Fruit fly (Drosophila melanogaster) Kc167 (cell line): ENCODE measurements around the gene CG13445.

ENCODE experiments used
- Myc ChIP-seq: fragments of >200 bp; optimal IDR thresholded peaks from 2 replicates; lab custom pipeline; 2017; ENCODE audit warnings: missing external identifiers
- Sin3A ChIP-seq: fragments of >200 bp; optimal IDR thresholded peaks from 2 replicates; lab custom pipeline; 2018; ENCODE audit warnings: missing external identifiers
- h ChIP-seq: fragments of >200 bp; optimal IDR thresholded peaks from 3 replicates; lab custom pipeline; 2018; ENCODE audit warnings: missing external identifiers
- insv ChIP-seq: fragments of >200 bp; optimal IDR thresholded peaks from 3 replicates; lab custom pipeline; 2018; ENCODE audit warnings: missing external identifiers
- psq ChIP-seq: fragments of >200 bp; optimal IDR thresholded peaks from 2 replicates; lab custom pipeline; 2017; ENCODE audit warnings: missing external identifiers
- ttk ChIP-seq: sonication (Bioruptor generic); optimal IDR thresholded peaks from 2 replicates; lab custom pipeline; 2017; ENCODE audit warnings: missing external identifiers

Gene CG13445

dm6 chr3L:15787406-15787805 is 21.9 kb upstream of the CG13445 start:
- no peak for TF ChIP-seq ttk
- TF ChIP-seq Sin3A (lab: Kevin White, UChicago), result no peak
- TF ChIP-seq psq (lab: Kevin White, UChicago), result no peak
- no peak for TF ChIP-seq h (lab: Kevin White, UChicago)
- TF ChIP-seq Myc (lab: Kevin White, UChicago), result no peak
- TF ChIP-seq insv, result no peak

dm6 chr3L:15791072-15791471 is 18.2 kb upstream of the CG13445 start:
- TF ChIP-seq h (lab: Kevin White, UChicago) (no peak), Sin3A (lab: Kevin White, UChicago) (no peak), Myc (lab: Kevin White, UChicago) (no peak), ttk (no peak), insv (no peak), psq (lab: Kevin White, UChicago) (no peak)

- no peak for TF ChIP-seq h (lab: Kevin White, UChicago)
- no peak for TF ChIP-seq insv
Measured at dm6 chr3L:15794311-15794710, 15.0 kb upstream of the CG13445 start.

- no peak for TF ChIP-seq ttk
Measured at dm6 chr3L:15802117-15802516, 7.2 kb upstream of the CG13445 start.

dm6 chr3L:15802655-15803054 is 6.6 kb upstream of the CG13445 start:
- TF ChIP-seq Sin3A (lab: Kevin White, UChicago), result no peak
- no peak for TF ChIP-seq Myc (lab: Kevin White, UChicago)
- no peak for TF ChIP-seq h (lab: Kevin White, UChicago)
- no peak for TF ChIP-seq insv
- no peak for TF ChIP-seq psq (lab: Kevin White, UChicago)
- no peak for TF ChIP-seq ttk

- TF ChIP-seq Myc (lab: Kevin White, UChicago) (no peak), psq (lab: Kevin White, UChicago) (no peak), h (lab: Kevin White, UChicago) (no peak), ttk (no peak)
Measured at dm6 chr3L:15808022-15808421, 1.3 kb upstream of the CG13445 start, which contains the start of gene CG6244. Gene CG6244 (plus strand): TSS chr3L:15808322.

- TF ChIP-seq Myc (lab: Kevin White, UChicago) (no peak), insv (no peak), h (lab: Kevin White, UChicago) (no peak), psq (lab: Kevin White, UChicago) (no peak), ttk (no peak), Sin3A (lab: Kevin White, UChicago) (no peak)
Measured at dm6 chr3L:15808667-15809066, 618 bp upstream of the CG13445 start.

- TF ChIP-seq insv (no peak), h (lab: Kevin White, UChicago) (no peak), Sin3A (lab: Kevin White, UChicago) (no peak), psq (lab: Kevin White, UChicago) (no peak), Myc (lab: Kevin White, UChicago) (no peak), ttk (no peak)
Measured at dm6 chr3L:15809768-15810167, 483 bp downstream of the CG13445 start.

dm6 chr3L:15813988-15814387 is 4.7 kb downstream of the CG13445 start:
- TF ChIP-seq insv, result no peak
- TF ChIP-seq Sin3A (lab: Kevin White, UChicago), result no peak
- TF ChIP-seq h (lab: Kevin White, UChicago), result no peak
- no peak for TF ChIP-seq Myc (lab: Kevin White, UChicago)

- TF ChIP-seq psq (lab: Kevin White, UChicago) (no peak), h (lab: Kevin White, UChicago) (no peak), ttk (no peak), Sin3A (lab: Kevin White, UChicago) (no peak), insv (no peak), Myc (lab: Kevin White, UChicago) (no peak)
Measured at dm6 chr3L:15815353-15816142, 6.3 kb downstream of the CG13445 start.

dm6 chr3L:15816143-15816487 is 6.8 kb downstream of the CG13445 start, which contains the start of gene fwe:
Gene fwe (minus strand): TSS chr3L:15816410.
- no peak for TF ChIP-seq Myc (lab: Kevin White, UChicago)
- TF ChIP-seq h (lab: Kevin White, UChicago), result no peak
- no peak for TF ChIP-seq Sin3A (lab: Kevin White, UChicago)
- no peak for TF ChIP-seq insv
- no peak for TF ChIP-seq psq (lab: Kevin White, UChicago)
- no peak for TF ChIP-seq ttk

dm6 chr3L:15816714-15817113 is 7.4 kb downstream of the CG13445 start, which contains the start of gene CkIIalpha-i1:
Gene CkIIalpha-i1 (plus strand): TSS chr3L:15816979.
- TF ChIP-seq Sin3A (lab: Kevin White, UChicago) (no peak), psq (lab: Kevin White, UChicago) (no peak), ttk (no peak), insv (no peak), h (lab: Kevin White, UChicago) (no peak), Myc (lab: Kevin White, UChicago) (no peak)

dm6 chr3L:15823780-15824423 is 14.6 kb downstream of the CG13445 start:
- TF ChIP-seq ttk, result no peak
- TF ChIP-seq psq (lab: Kevin White, UChicago), result no peak
- no peak for TF ChIP-seq insv
- TF ChIP-seq h (lab: Kevin White, UChicago), result no peak
- no peak for TF ChIP-seq Sin3A (lab: Kevin White, UChicago)
- no peak for TF ChIP-seq Myc (lab: Kevin White, UChicago)
